Worm (Caenorhabditis elegans): ENCODE results near the gene F17E9.18.

- TF ChIP-seq lin-13 (GFP tag; optimal IDR thresholded peaks at IDR 0.05) (no peak), ceh-82 (tag; optimal IDR thresholded peaks at IDR 0.05) (no peak), elt-3 (tag; optimal IDR thresholded peaks at IDR 0.05) (no peak), mdl-1 (tag; optimal IDR thresholded peaks at IDR 0.05) (no peak), skn-1 (tag; optimal IDR thresholded peaks at IDR 0.05) (no peak), ztf-11 (tag; optimal IDR thresholded peaks at IDR 0.05) (no peak), nhr-23 (tag; optimal IDR thresholded peaks at IDR 0.05) (no peak), nhr-6 (tag; optimal IDR thresholded peaks at IDR 0.05) (no peak)
These were observed 34.8 kb downstream of the F17E9.18 start for ce11 chrIV:8312105-8312504.

Data from whole organism, L2 larva.